Worm (Caenorhabditis elegans) whole organism, L1 larva: ENCODE measurements around the gene F54F2.9.

ENCODE experiments used
- C04F5.9 ChIP-seq: sonication (generic microtip); optimal IDR thresholded peaks from 2 replicates; lab custom pipeline; 2016; ENCODE audit warnings: missing genetic modification characterization, missing compliant biosample characterization
- C16A3.4 ChIP-seq: fragments of 150-350 bp; optimal IDR thresholded peaks from 2 replicates; lab custom pipeline; 2014; ENCODE audit warnings: missing biosample characterization, missing genetic modification characterization
- F16B12.6 ChIP-seq: fragments of 150-350 bp; optimal IDR thresholded peaks from 2 replicates; lab custom pipeline; 2014; ENCODE audit warnings: missing biosample characterization, missing genetic modification characterization
- aha-1 ChIP-seq: fragments of 150-350 bp; optimal IDR thresholded peaks from 2 replicates; lab custom pipeline; 2014; ENCODE audit warnings: missing biosample characterization, missing genetic modification characterization
- ama-1 ChIP-seq: fragments of 150-350 bp; optimal IDR thresholded peaks from 2 replicates; lab custom pipeline; 2014
- blmp-1 ChIP-seq: fragments of 150-350 bp; optimal IDR thresholded peaks from 2 replicates; lab custom pipeline; 2014; ENCODE audit warnings: missing biosample characterization, missing genetic modification characterization
- ceh-63 ChIP-seq: fragments of 200-800 bp; sonication (Bioruptor generic); optimal IDR thresholded peaks from 2 replicates; lab custom pipeline; 2018; ENCODE audit warnings: mild to moderate bottlenecking, missing genetic modification characterization, missing compliant biosample characterization
- ceh-8 ChIP-seq: fragments of 200-800 bp; sonication (Bioruptor generic); optimal IDR thresholded peaks from 2 replicates; lab custom pipeline; 2018; ENCODE audit warnings: mild to moderate bottlenecking, missing genetic modification characterization, moderate library complexity, missing compliant biosample characterization
- ceh-82 ChIP-seq, 3 experiments: fragments of 150-350 bp in 1 of 3; sonication (generic microtip) in 2 of 3; optimal IDR thresholded peaks; 2 replicates each; lab custom pipeline; 2014 to 2017; ENCODE audit warnings: missing biosample characterization in 3 of 3, missing genetic modification characterization in 3 of 3
- dpl-1 ChIP-seq, 3 experiments: fragments of 150-350 bp in 2 of 3; sonication (generic microtip) in 1 of 3; optimal IDR thresholded peaks; 2 replicates each; lab custom pipeline; 2014 to 2017; ENCODE audit warnings: missing biosample characterization in 3 of 3, missing genetic modification characterization in 3 of 3, missing genetic modification reagents in 3 of 3
- efl-1 ChIP-seq, 4 experiments: fragments of 150-350 bp; optimal IDR thresholded peaks in 3 of 4; peaks in 1 of 4; 1 replicate in 1 of 4; 2 replicates in 3 of 4; lab custom pipeline; 2014; ENCODE audit warnings: missing biosample characterization in 2 of 4, missing genetic modification characterization in 2 of 4, missing genetic modification reagents in 2 of 4
- egl-13 ChIP-seq: sonication (generic microtip); optimal IDR thresholded peaks from 2 replicates; lab custom pipeline; 2016; ENCODE audit warnings: missing genotype, missing genetic modification reagents, missing genetic modification characterization, missing compliant biosample characterization
- egl-27 ChIP-seq, 2 experiments: fragments of 150-350 bp in 1 of 2; sonication (generic microtip); optimal IDR thresholded peaks; 3 replicates each; lab custom pipeline; 2017 to 2018; ENCODE audit warnings: missing biosample characterization in 2 of 2, missing genetic modification characterization in 2 of 2, missing genetic modification reagents in 2 of 2
- fkh-10 ChIP-seq: sonication (generic microtip); optimal IDR thresholded peaks from 2 replicates; lab custom pipeline; 2017; ENCODE audit warnings: missing biosample characterization, missing genetic modification reagents, missing genetic modification characterization
- fkh-4 ChIP-seq: sonication (generic microtip); optimal IDR thresholded peaks from 2 replicates; lab custom pipeline; 2016; ENCODE audit warnings: missing compliant biosample characterization, missing genetic modification characterization, borderline replicate concordance
- grh-1 ChIP-seq: fragments of 200-800 bp; sonication (Bioruptor generic); IDR thresholded peaks from 2 replicates; pipeline ENCODE4 v1.3.6; 2022; ENCODE audit warnings: missing genetic modification reagents, missing genetic modification characterization, missing compliant biosample characterization
- hlh-17 ChIP-seq: fragments of 200-800 bp; sonication (Bioruptor generic); optimal IDR thresholded peaks from 2 replicates; lab custom pipeline; 2018; ENCODE audit warnings: missing genetic modification characterization, mild to moderate bottlenecking, missing compliant biosample characterization, moderate library complexity, borderline replicate concordance
- hlh-4 ChIP-seq: sonication (generic microtip); optimal IDR thresholded peaks from 2 replicates; lab custom pipeline; 2016; ENCODE audit warnings: mild to moderate bottlenecking, missing genetic modification characterization, missing compliant biosample characterization
- hpl-2 ChIP-seq: fragments of 150-350 bp; optimal IDR thresholded peaks from 2 replicates; lab custom pipeline; 2014; ENCODE audit warnings: missing biosample characterization, missing genetic modification reagents, missing genetic modification characterization
- jun-1 ChIP-seq: fragments of 150-350 bp; optimal IDR thresholded peaks from 2 replicates; lab custom pipeline; 2014; ENCODE audit warnings: missing biosample characterization, missing genetic modification reagents, missing genetic modification characterization
- lin-14 ChIP-seq: fragments of 200-800 bp; sonication (Bioruptor generic); optimal IDR thresholded peaks from 2 replicates; lab custom pipeline; 2018; ENCODE audit warnings: mild to moderate bottlenecking, missing genetic modification characterization, moderate library complexity, missing compliant biosample characterization
- lin-15B ChIP-seq: fragments of 150-350 bp; sonication (generic microtip); optimal IDR thresholded peaks from 3 replicates; lab custom pipeline; 2014; ENCODE audit warnings: missing biosample characterization, missing genetic modification characterization
- lin-35 ChIP-seq, 2 experiments: fragments of 150-350 bp; optimal IDR thresholded peaks; 2 replicates each; lab custom pipeline; 2014; ENCODE audit warnings: missing biosample characterization in 2 of 2, missing genetic modification characterization in 2 of 2, missing genetic modification reagents in 2 of 2
- lin-39 ChIP-seq: fragments of 150-350 bp; optimal IDR thresholded peaks from 2 replicates; lab custom pipeline; 2014; ENCODE audit warnings: missing biosample characterization, missing genetic modification reagents, missing genetic modification characterization
- mab-9 ChIP-seq: fragments of 200-800 bp; sonication (Bioruptor generic); IDR thresholded peaks from 2 replicates; pipeline ENCODE4 v1.3.6; 2022; ENCODE audit warnings: missing genetic modification reagents, missing genetic modification characterization, missing compliant biosample characterization
- mep-1 ChIP-seq: fragments of 150-350 bp; optimal IDR thresholded peaks from 2 replicates; lab custom pipeline; 2014; ENCODE audit warnings: missing biosample characterization, missing genetic modification characterization
- nhr-19 ChIP-seq: fragments of 200-800 bp; sonication (Bioruptor generic); conservative IDR thresholded peaks from 2 replicates; pipeline ENCODE4 v1.3.6; 2022; ENCODE audit warnings: missing genetic modification characterization, missing compliant biosample characterization
- nhr-20 ChIP-seq: sonication (generic microtip); optimal IDR thresholded peaks from 2 replicates; lab custom pipeline; 2016; ENCODE audit warnings: mild to moderate bottlenecking, missing genetic modification characterization, missing compliant biosample characterization
- nhr-76 ChIP-seq: sonication (generic microtip); optimal IDR thresholded peaks from 2 replicates; lab custom pipeline; 2017; ENCODE audit warnings: missing biosample characterization, missing genetic modification characterization
- nhr-77 ChIP-seq: fragments of 150-350 bp; optimal IDR thresholded peaks from 2 replicates; lab custom pipeline; 2014; ENCODE audit warnings: missing biosample characterization, missing genetic modification characterization
- nhr-85 ChIP-seq: sonication (generic microtip); peaks from one replicate; lab custom pipeline; 2016; ENCODE audit warnings: missing genetic modification characterization, inconsistent platforms, missing compliant biosample characterization
- nhr-90 ChIP-seq: sonication (generic microtip); optimal IDR thresholded peaks from 2 replicates; lab custom pipeline; 2016; ENCODE audit warnings: mild to moderate bottlenecking, missing genetic modification characterization, missing compliant biosample characterization; ENCODE audit not compliant: poor library complexity
- pag-3 ChIP-seq: sonication (generic microtip); optimal IDR thresholded peaks from 2 replicates; lab custom pipeline; 2017; ENCODE audit warnings: missing genetic modification characterization, mild to moderate bottlenecking, missing compliant biosample characterization, antibody characterized with exemption, borderline replicate concordance; ENCODE audit not compliant: insufficient read depth
- pax-3 ChIP-seq: fragments of 200-800 bp; sonication (Bioruptor generic); optimal IDR thresholded peaks from 2 replicates; lab custom pipeline; 2018; ENCODE audit warnings: mild to moderate bottlenecking, missing genetic modification characterization, moderate library complexity, missing compliant biosample characterization
- rnt-1 ChIP-seq: sonication (generic microtip); optimal IDR thresholded peaks from 2 replicates; lab custom pipeline; 2016; ENCODE audit warnings: mild to moderate bottlenecking, missing genetic modification characterization, moderate library complexity, missing compliant biosample characterization
- skn-1 ChIP-seq: fragments of 150-350 bp; optimal IDR thresholded peaks from 2 replicates; lab custom pipeline; 2014; ENCODE audit warnings: missing biosample characterization, missing genetic modification characterization
- snpc-4 ChIP-seq: fragments of 150-350 bp; optimal IDR thresholded peaks from 2 replicates; lab custom pipeline; 2014; ENCODE audit warnings: missing biosample characterization, missing genetic modification characterization
- snu-23 ChIP-seq: sonication (generic microtip); optimal IDR thresholded peaks from 2 replicates; lab custom pipeline; 2016; ENCODE audit warnings: missing genetic modification characterization, missing compliant biosample characterization
- unc-130 ChIP-seq: fragments of 150-350 bp; optimal IDR thresholded peaks from 2 replicates; lab custom pipeline; 2017; ENCODE audit warnings: missing biosample characterization, missing genetic modification characterization, inconsistent platforms
- unc-30 ChIP-seq: sonication (generic microtip); optimal IDR thresholded peaks from 2 replicates; lab custom pipeline; 2017; ENCODE audit warnings: missing biosample characterization, missing genetic modification characterization
- unc-98 ChIP-seq: fragments of 200-800 bp; sonication (Bioruptor generic); IDR thresholded peaks from 2 replicates; pipeline ENCODE4 v1.3.6; 2022; ENCODE audit warnings: missing genetic modification characterization, missing compliant biosample characterization
- zag-1 ChIP-seq: fragments of 150-350 bp; optimal IDR thresholded peaks from 2 replicates; lab custom pipeline; 2014; ENCODE audit warnings: missing biosample characterization, missing genetic modification characterization
- zip-4 ChIP-seq: fragments of 200-800 bp; sonication (Bioruptor generic); optimal IDR thresholded peaks from 2 replicates; lab custom pipeline; 2018; ENCODE audit warnings: mild to moderate bottlenecking, missing genetic modification characterization, moderate library complexity, missing compliant biosample characterization
- ztf-11 ChIP-seq, 2 experiments: sonication (generic microtip); optimal IDR thresholded peaks; 2 replicates each; lab custom pipeline; 2016 to 2017; ENCODE audit warnings: missing genetic modification characterization in 2 of 2, missing biosample characterization in 1 of 2, missing compliant biosample characterization in 1 of 2
- ztf-4 ChIP-seq: fragments of 150-350 bp; optimal IDR thresholded peaks from 2 replicates; lab custom pipeline; 2014; ENCODE audit warnings: missing biosample characterization, missing genetic modification characterization

F54F2.9 gene

DNA sequence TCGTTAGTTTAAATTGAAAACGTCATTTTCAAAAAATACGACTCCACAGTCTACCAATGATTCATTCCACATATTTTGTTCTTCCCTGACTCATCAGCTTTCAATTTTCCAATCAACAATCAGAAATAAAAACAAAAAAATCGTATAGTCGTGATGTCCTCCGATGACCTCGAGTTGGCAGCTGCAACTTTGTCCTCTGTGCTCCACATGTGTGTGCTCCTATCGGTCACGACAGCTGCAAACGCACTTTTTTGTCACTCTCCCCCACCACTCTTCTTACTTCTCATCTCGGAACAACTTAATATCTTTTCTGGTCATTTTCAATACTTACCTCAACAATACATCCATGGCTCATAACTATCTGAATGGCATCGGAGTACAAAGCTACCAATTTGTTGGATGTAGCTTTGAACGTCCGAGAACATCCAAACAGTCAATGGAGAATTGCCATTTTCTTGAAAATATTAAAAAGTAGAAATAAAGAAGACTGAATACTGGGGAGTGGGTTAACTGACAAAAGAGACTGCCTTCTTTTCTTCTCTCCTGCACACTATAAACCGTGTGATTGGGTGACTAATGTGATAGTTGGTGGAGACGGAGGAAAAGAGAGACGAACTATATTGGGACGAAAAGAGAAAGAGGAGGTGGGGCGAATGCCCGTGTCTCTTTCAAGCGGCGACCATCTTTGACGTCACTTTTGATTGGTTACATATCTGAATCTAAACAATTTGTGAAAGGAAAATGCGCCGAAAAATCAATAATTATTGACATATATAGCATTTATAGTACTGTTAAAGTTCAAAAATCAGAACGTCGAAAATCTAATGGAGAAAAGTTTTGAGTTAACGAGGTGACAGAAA, 40.2 kb upstream of the F54F2.9 start (continued):
- TF ChIP-seq hlh-17, result no peak
- no peak for TF ChIP-seq ztf-11 (tag; optimal IDR thresholded peaks at IDR 0.05; lab: Kevin White, UChicago)
- TF ChIP-seq C16A3.4 (tag; lab: Kevin White, UChicago), result peak; percentile 4
- peak; percentile 2 for TF ChIP-seq unc-130 (tag; lab: Kevin White, UChicago)
- TF ChIP-seq zip-4 (GFP tag; lab: Kevin White, UChicago), result no peak
- TF ChIP-seq grh-1, result no peak
- TF ChIP-seq lin-35 (GFP tag; optimal IDR thresholded peaks at IDR 0.05; lab: Kevin White, UChicago), result peak in 1 of 2 experiments; percentile 61
- peak; percentile 33 for TF ChIP-seq mep-1 (tag; lab: Kevin White, UChicago)
- no peak for TF ChIP-seq nhr-77 (tag; lab: Kevin White, UChicago)
- peak; percentile 8 for TF ChIP-seq skn-1 (tag; lab: Kevin White, UChicago)
- no peak for TF ChIP-seq hlh-4

DNA sequence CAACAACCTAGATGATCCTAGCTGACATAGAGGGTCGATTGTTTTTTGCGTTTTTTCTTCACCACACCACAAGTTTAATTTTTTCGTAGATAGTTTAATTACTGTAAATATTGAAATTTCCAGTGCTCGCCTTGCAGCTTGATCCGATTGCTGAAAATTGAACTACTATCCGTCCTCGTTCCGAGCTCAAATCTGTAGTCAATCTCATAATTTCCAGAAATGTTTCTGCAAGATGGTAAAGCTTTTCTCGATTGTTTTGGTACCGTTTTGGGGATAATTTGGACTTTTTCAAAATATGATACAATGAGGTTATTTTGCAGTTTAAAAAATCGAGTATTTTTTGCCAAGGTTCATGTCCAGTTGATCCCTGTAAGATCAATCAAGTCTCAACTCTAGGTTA, 39.0 kb upstream of the F54F2.9 start:
- TF ChIP-seq nhr-76, result no peak
- TF ChIP-seq efl-1 (optimal IDR thresholded peaks at IDR 0.05; lab: Kevin White, UChicago), result no peak
- peak in 1 of 2 experiments; percentile 63 for TF ChIP-seq efl-1 (GFP tag; optimal IDR thresholded peaks at IDR 0.05 in 1 of 2; lab: Kevin White, UChicago)

DNA sequence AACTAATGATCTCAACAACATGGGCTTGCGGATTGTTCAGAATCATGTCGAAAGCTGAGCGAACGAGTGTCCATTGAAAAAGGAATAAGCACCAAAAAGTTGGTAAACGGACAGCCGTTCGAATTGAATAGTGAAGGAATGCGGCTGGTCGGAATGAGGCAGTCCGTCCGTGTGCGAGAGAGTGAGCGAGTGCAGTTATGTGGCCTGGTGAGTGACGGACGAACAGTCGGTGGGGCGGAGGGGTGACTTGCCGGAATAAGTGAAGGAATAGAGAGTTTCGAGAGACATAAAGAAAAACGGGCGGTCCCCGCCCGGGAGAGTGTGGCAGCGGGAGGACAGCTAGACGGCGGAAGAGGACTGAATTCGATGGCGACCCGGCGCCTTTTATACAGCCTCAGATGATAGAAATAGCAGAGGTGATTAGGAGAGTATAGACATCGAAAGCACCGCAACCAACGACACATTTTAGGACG, 38.3 kb upstream of the F54F2.9 start:
- no peak for TF ChIP-seq snpc-4 (tag; lab: Kevin White, UChicago)
- peak; percentile 79 for TF ChIP-seq pag-3 (tag; lab: Kevin White, UChicago)
- TF ChIP-seq jun-1, result peak; percentile 22
- peak; percentile 55 for TF ChIP-seq ceh-8 (GFP tag; lab: Kevin White, UChicago)
- TF ChIP-seq nhr-19 (GFP tag; lab: Robert Waterston, UW), result peak; percentile 89
- no peak for TF ChIP-seq zag-1 (tag; lab: Kevin White, UChicago)
- peak; percentile 92 for TF ChIP-seq rnt-1 (tag; lab: Kevin White, UChicago)
- TF ChIP-seq nhr-76, result no peak
- peak; percentile 56 for TF ChIP-seq ztf-4 (tag; lab: Kevin White, UChicago)
- peak; percentile 74 for TF ChIP-seq nhr-85 (tag; lab: Kevin White, UChicago)
- peak; percentile 48; the same call in 1 of the 2 replicates for TF ChIP-seq unc-98
- TF ChIP-seq lin-15B, result peak; percentile 2
- no peak for TF ChIP-seq hlh-4
- peak; percentile 40 for TF ChIP-seq hpl-2 (GFP tag; lab: Kevin White, UChicago)
- no peak for TF ChIP-seq ceh-63 (GFP tag; lab: Kevin White, UChicago)
- TF ChIP-seq ama-1 (lab: Kevin White, UChicago), result peak; percentile 96
- TF ChIP-seq ztf-11 (tag; optimal IDR thresholded peaks at IDR 0.05; lab: Kevin White, UChicago), result peak in 1 of 2 experiments; percentile 36
- TF ChIP-seq dpl-1 (GFP tag; optimal IDR thresholded peaks at IDR 0.05; lab: Kevin White, UChicago), result peak in 2 of 3 experiments; percentile 18 to 40
- TF ChIP-seq nhr-20, result peak; percentile 94
- TF ChIP-seq egl-27 (tag; optimal IDR thresholded peaks at IDR 0.05; lab: Kevin White, UChicago), result no peak
- TF ChIP-seq lin-35 (GFP tag; optimal IDR thresholded peaks at IDR 0.05; lab: Kevin White, UChicago), result peak; percentile 57 to 63
- no peak for TF ChIP-seq egl-13
- peak; percentile 94 for TF ChIP-seq lin-14
- no peak for TF ChIP-seq unc-30 (tag; lab: Kevin White, UChicago)
- peak; percentile 29 for TF ChIP-seq blmp-1 (tag; lab: Kevin White, UChicago)
- TF ChIP-seq hlh-17, result no peak
- TF ChIP-seq ceh-82 (tag; optimal IDR thresholded peaks at IDR 0.05; lab: Kevin White, UChicago), result peak in 2 of 3 experiments; percentile 34 to 61
- no peak for TF ChIP-seq fkh-4 (tag; lab: Kevin White, UChicago)
- TF ChIP-seq mab-9, result no peak
- peak; percentile 82 for TF ChIP-seq nhr-90 (tag; lab: Kevin White, UChicago)
- peak; percentile 18 for TF ChIP-seq F16B12.6
- no peak for TF ChIP-seq fkh-10 (GFP tag; lab: Kevin White, UChicago)
- peak; percentile 74 for TF ChIP-seq C04F5.9 (tag; lab: Kevin White, UChicago)
- no peak for TF ChIP-seq aha-1 (tag; lab: Kevin White, UChicago)
- peak; percentile 7 for TF ChIP-seq lin-39 (tag; lab: Kevin White, UChicago)
- peak; percentile 94 for TF ChIP-seq snu-23 (GFP tag; lab: Kevin White, UChicago)
- TF ChIP-seq pax-3 (tag; lab: Kevin White, UChicago), result no peak
